Fruit fly (Drosophila melanogaster) whole organism, pupa: ENCODE data around the gene CG33510.
A peak's percentile ranks its signal among the peaks of the same experiment; 100 is the strongest.

ENCODE experiments used
- CG12605 ChIP-seq: fragments of 200-800 bp; sonication (Bioruptor generic); IDR thresholded peaks from 2 replicates; pipeline ENCODE4 v1.3.6; 2022; ENCODE audit warnings: missing biosample characterization, missing genetic modification characterization
- CG14655 ChIP-seq: fragments of 200-800 bp; sonication (Bioruptor generic); optimal IDR thresholded peaks from 3 replicates; lab custom pipeline; 2017; ENCODE audit warnings: mild to moderate bottlenecking, missing biosample characterization, missing genetic modification reagents, missing genetic modification characterization
- CG15710 ChIP-seq: fragments of 200-800 bp; sonication (Bioruptor generic); optimal IDR thresholded peaks from 2 replicates; lab custom pipeline; 2018; ENCODE audit warnings: missing biosample characterization, mild to moderate bottlenecking, missing genetic modification characterization, moderate library complexity
- fd96Ca ChIP-seq: fragments of 200-800 bp; sonication (Bioruptor generic); IDR thresholded peaks from 3 replicates; pipeline ENCODE4 v1.3.6; 2022; ENCODE audit warnings: missing biosample characterization, missing genetic modification characterization

DNA sequence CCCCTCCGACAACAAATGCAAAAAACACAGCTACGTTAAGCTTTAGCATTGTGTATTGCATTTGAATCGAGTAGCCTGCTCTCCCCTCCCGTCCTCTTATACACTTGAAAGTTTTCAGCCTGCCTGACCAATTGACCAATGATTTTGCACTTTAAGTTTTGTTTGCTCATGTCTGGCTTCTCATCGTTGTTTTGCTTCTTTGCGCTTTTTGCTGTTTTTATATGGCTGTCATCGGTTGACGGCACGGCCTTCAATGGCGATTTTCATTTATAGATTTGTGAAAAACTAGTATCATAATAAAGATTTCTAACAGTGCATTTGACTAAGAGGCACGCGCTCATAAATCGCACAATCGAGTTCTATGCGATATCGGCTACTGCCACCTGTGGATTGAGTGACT is 18.2 kb downstream of the CG33510 start:
- no peak for TF ChIP-seq CG12605 (GFP tag; lab: Robert Waterston, UW)
- TF ChIP-seq fd96Ca (GFP tag; lab: Robert Waterston, UW) = peak; percentile 84
- no peak for TF ChIP-seq CG15710
- TF ChIP-seq CG14655 = peak; percentile 44
